Worm (Caenorhabditis elegans) whole organism, young adult: ENCODE results near the gene Y62H9A.7.

ENCODE experiments used
- B0261.1 ChIP-seq: sonication (generic microtip); optimal IDR thresholded peaks from 2 replicates; lab custom pipeline; 2016; ENCODE audit warnings: mild to moderate bottlenecking, missing genetic modification characterization, moderate library complexity, missing compliant biosample characterization
- C06A6.2 ChIP-seq: fragments of 200-800 bp; sonication (Bioruptor generic); conservative IDR thresholded peaks from 2 replicates; pipeline ENCODE4 v1.3.6; 2022; ENCODE audit warnings: missing genetic modification characterization, missing compliant biosample characterization
- F23B12.7 ChIP-seq: sonication (generic microtip); optimal IDR thresholded peaks from 2 replicates; lab custom pipeline; 2017; ENCODE audit warnings: missing genetic modification characterization, mild to moderate bottlenecking, missing compliant biosample characterization, antibody characterized with exemption, moderate library complexity; ENCODE audit not compliant: insufficient read depth
- F33H1.4 ChIP-seq: fragments of 200-800 bp; sonication (Bioruptor generic); IDR thresholded peaks from 2 replicates; pipeline ENCODE4 v1.3.6; 2022; ENCODE audit warnings: missing genetic modification reagents, missing genetic modification characterization, missing compliant biosample characterization
- F37B4.10 ChIP-seq: fragments of 200-800 bp; sonication (Bioruptor generic); IDR thresholded peaks from 2 replicates; pipeline ENCODE4 v1.3.6; 2022; ENCODE audit warnings: missing genetic modification characterization, missing compliant biosample characterization
- F49E8.2 ChIP-seq: sonication (generic microtip); optimal IDR thresholded peaks from 3 replicates; lab custom pipeline; 2017; ENCODE audit warnings: missing genetic modification characterization, mild to moderate bottlenecking, missing compliant biosample characterization, antibody characterized with exemption, moderate library complexity; ENCODE audit not compliant: insufficient read depth
- F57C9.4 ChIP-seq: sonication (generic microtip); optimal IDR thresholded peaks from 2 replicates; lab custom pipeline; 2017; ENCODE audit warnings: mild to moderate bottlenecking, missing genetic modification characterization, missing compliant biosample characterization
- K12H6.12 ChIP-seq: fragments of 200-800 bp; sonication (Bioruptor generic); optimal IDR thresholded peaks from 2 replicates; lab custom pipeline; 2018; ENCODE audit warnings: mild to moderate bottlenecking, missing genetic modification characterization, missing compliant biosample characterization
- T07F8.4 ChIP-seq: sonication (generic microtip); optimal IDR thresholded peaks from 2 replicates; lab custom pipeline; 2016; ENCODE audit warnings: mild to moderate bottlenecking, missing genetic modification characterization, moderate library complexity, missing compliant biosample characterization
- T26A5.8 ChIP-seq: sonication (generic microtip); optimal IDR thresholded peaks from 2 replicates; lab custom pipeline; 2016; ENCODE audit warnings: missing genetic modification characterization, missing compliant biosample characterization
- Y56A3A.18 ChIP-seq: fragments of 200-800 bp; sonication (Bioruptor generic); IDR thresholded peaks from 2 replicates; pipeline ENCODE4 v1.3.6; 2022; ENCODE audit warnings: missing genetic modification reagents, missing genetic modification characterization, missing compliant biosample characterization
- Y95B8A.8 ChIP-seq: fragments of 200-800 bp; sonication (Bioruptor generic); IDR thresholded peaks from 2 replicates; pipeline ENCODE4 v1.3.6; 2022; ENCODE audit warnings: missing genetic modification reagents, missing genetic modification characterization, missing compliant biosample characterization
- ama-1 ChIP-seq, 3 experiments: fragments of 150-350 bp in 1 of 3; sonication (generic microtip) in 2 of 3; optimal IDR thresholded peaks; 2 replicates each; lab custom pipeline; 2014 to 2018; ENCODE audit warnings: missing biosample characterization in 2 of 3, missing genetic modification characterization in 2 of 3, missing genetic modification reagents in 2 of 3
- attf-3 ChIP-seq: fragments of 200-800 bp; sonication (Bioruptor generic); conservative IDR thresholded peaks from 2 replicates; pipeline ENCODE4 v1.3.6; 2022; ENCODE audit warnings: missing genetic modification reagents, missing genetic modification characterization, missing compliant biosample characterization
- bed-2 ChIP-seq: fragments of 200-800 bp; sonication (Bioruptor generic); IDR thresholded peaks from 2 replicates; pipeline ENCODE4 v1.3.6; 2022; ENCODE audit warnings: missing genetic modification reagents, missing genetic modification characterization, missing compliant biosample characterization
- ccch-3 ChIP-seq: fragments of 200-800 bp; sonication (Bioruptor generic); optimal IDR thresholded peaks from 2 replicates; lab custom pipeline; 2018; ENCODE audit warnings: mild to moderate bottlenecking, missing genetic modification characterization, missing compliant biosample characterization
- cebp-1 ChIP-seq, 2 experiments: fragments of 200-800 bp in 1 of 2; sonication (Bioruptor generic) in 1 of 2; sonication (generic microtip) in 1 of 2; IDR thresholded peaks in 1 of 2; optimal IDR thresholded peaks in 1 of 2; 2 replicates each; pipeline versions ENCODE4 v1.3.6 to Lab custom; 2017 to 2022; ENCODE audit warnings: missing compliant biosample characterization in 2 of 2, missing genetic modification characterization in 2 of 2, mild to moderate bottlenecking in 1 of 2, missing genetic modification reagents in 1 of 2, moderate library complexity in 1 of 2
- ceh-79 ChIP-seq: sonication (generic microtip); optimal IDR thresholded peaks from 2 replicates; lab custom pipeline; 2017; ENCODE audit warnings: mild to moderate bottlenecking, missing genetic modification characterization, missing compliant biosample characterization
- chd-7 ChIP-seq: sonication (generic microtip); optimal IDR thresholded peaks from 2 replicates; lab custom pipeline; 2016; ENCODE audit warnings: mild to moderate bottlenecking, missing genetic modification characterization, moderate library complexity, missing compliant biosample characterization
- die-1 ChIP-seq: sonication (generic microtip); optimal IDR thresholded peaks from 2 replicates; lab custom pipeline; 2016; ENCODE audit warnings: missing genotype, mild to moderate bottlenecking, missing genetic modification characterization, missing compliant biosample characterization
- dox-1 ChIP-seq: fragments of 200-800 bp; sonication (Bioruptor generic); IDR thresholded peaks from 2 replicates; pipeline ENCODE4 v1.3.6; 2022; ENCODE audit warnings: missing genetic modification reagents, missing genetic modification characterization, missing compliant biosample characterization
- efl-1 ChIP-seq: fragments of 150-350 bp; optimal IDR thresholded peaks from 2 replicates; lab custom pipeline; 2014; ENCODE audit warnings: missing biosample characterization, missing genetic modification reagents, missing genetic modification characterization
- egl-44 ChIP-seq: fragments of 200-800 bp; sonication (Bioruptor generic); IDR thresholded peaks from 2 replicates; pipeline ENCODE4 v1.3.6; 2022; ENCODE audit warnings: missing genetic modification reagents, missing genetic modification characterization, missing compliant biosample characterization
- egrh-3 ChIP-seq: fragments of 200-800 bp; sonication (Bioruptor generic); IDR thresholded peaks from 2 replicates; pipeline ENCODE4 v1.3.6; 2022; ENCODE audit warnings: missing genetic modification reagents, missing genetic modification characterization, missing compliant biosample characterization
- ekl-4 ChIP-seq: fragments of 200-800 bp; sonication (Bioruptor generic); IDR thresholded peaks from 2 replicates; pipeline ENCODE4 v1.3.6; 2022; ENCODE audit warnings: missing genetic modification reagents, missing genetic modification characterization, missing compliant biosample characterization
- him-1 ChIP-seq: sonication (generic microtip); optimal IDR thresholded peaks from 2 replicates; lab custom pipeline; 2016; ENCODE audit warnings: missing genotype, missing genetic modification reagents, missing genetic modification characterization, missing compliant biosample characterization
- hmg-1.2 ChIP-seq: fragments of 200-800 bp; sonication (Bioruptor generic); IDR thresholded peaks from 2 replicates; pipeline ENCODE4 v1.3.6; 2022; ENCODE audit warnings: missing genetic modification reagents, missing genetic modification characterization, missing compliant biosample characterization
- let-526 ChIP-seq: fragments of 200-800 bp; sonication (Bioruptor generic); IDR thresholded peaks from 2 replicates; pipeline ENCODE4 v1.3.6; 2022; ENCODE audit warnings: missing genetic modification reagents, missing genetic modification characterization, missing compliant biosample characterization
- lin-40 ChIP-seq: sonication (generic microtip); optimal IDR thresholded peaks from 2 replicates; lab custom pipeline; 2016; ENCODE audit warnings: missing genetic modification characterization, mild to moderate bottlenecking, missing compliant biosample characterization, missing genotype, missing genetic modification reagents
- lsl-1 ChIP-seq: fragments of 200-800 bp; sonication (Bioruptor generic); optimal IDR thresholded peaks from 2 replicates; lab custom pipeline; 2018; ENCODE audit warnings: mild to moderate bottlenecking, missing genetic modification characterization, moderate library complexity, missing compliant biosample characterization
- madf-10 ChIP-seq: sonication (generic microtip); optimal IDR thresholded peaks from 2 replicates; lab custom pipeline; 2016; ENCODE audit warnings: mild to moderate bottlenecking, missing genetic modification characterization, missing compliant biosample characterization
- madf-3 ChIP-seq: fragments of 200-800 bp; sonication (Bioruptor generic); IDR thresholded peaks from 2 replicates; pipeline ENCODE4 v1.3.6; 2022; ENCODE audit warnings: missing genetic modification reagents, missing genetic modification characterization, missing compliant biosample characterization
- madf-6 ChIP-seq: fragments of 200-800 bp; sonication (Bioruptor generic); IDR thresholded peaks from 2 replicates; pipeline ENCODE4 v1.3.6; 2022; ENCODE audit warnings: missing genetic modification reagents, missing genetic modification characterization, missing compliant biosample characterization
- madf-8 ChIP-seq: fragments of 200-800 bp; sonication (Bioruptor generic); conservative IDR thresholded peaks from 2 replicates; pipeline ENCODE4 v1.3.6; 2022; ENCODE audit warnings: missing genetic modification reagents, missing genetic modification characterization, missing compliant biosample characterization
- mxl-1 ChIP-seq: sonication (generic microtip); optimal IDR thresholded peaks from 2 replicates; lab custom pipeline; 2016; ENCODE audit warnings: missing genetic modification characterization, missing compliant biosample characterization
- nhr-179 ChIP-seq: sonication (generic microtip); optimal IDR thresholded peaks from 2 replicates; lab custom pipeline; 2016; ENCODE audit warnings: mild to moderate bottlenecking, missing genetic modification characterization, missing compliant biosample characterization
- nhr-80 ChIP-seq: sonication (generic microtip); optimal IDR thresholded peaks from 2 replicates; lab custom pipeline; 2016; ENCODE audit warnings: missing genetic modification characterization, missing compliant biosample characterization
- nhr-90 ChIP-seq: sonication (generic microtip); optimal IDR thresholded peaks from 2 replicates; lab custom pipeline; 2016; ENCODE audit warnings: missing genotype, mild to moderate bottlenecking, missing genetic modification characterization, missing compliant biosample characterization
- rcor-1 ChIP-seq: fragments of 200-800 bp; sonication (Bioruptor generic); IDR thresholded peaks from 2 replicates; pipeline ENCODE4 v1.3.6; 2022; ENCODE audit warnings: missing genetic modification reagents, missing genetic modification characterization, missing compliant biosample characterization
- rec-8 ChIP-seq, 2 experiments: sonication (generic microtip); optimal IDR thresholded peaks; 2 replicates each; lab custom pipeline; 2016; ENCODE audit warnings: mild to moderate bottlenecking in 2 of 2, missing genetic modification characterization in 2 of 2, missing genetic modification reagents in 2 of 2, missing genotype in 2 of 2, missing biosample characterization in 1 of 2, missing compliant biosample characterization in 1 of 2, moderate library complexity in 1 of 2
- repo-1 ChIP-seq: sonication (generic microtip); optimal IDR thresholded peaks from 2 replicates; lab custom pipeline; 2017; ENCODE audit warnings: mild to moderate bottlenecking, missing genetic modification characterization, missing compliant biosample characterization
- snpc-4 ChIP-seq, 5 experiments: fragments of 150-350 bp in 1 of 5; sonication (generic microtip) in 4 of 5; optimal IDR thresholded peaks; 2 replicates each; lab custom pipeline; 2014 to 2018; ENCODE audit warnings: missing genetic modification characterization in 5 of 5, missing biosample characterization in 3 of 5, antibody characterized with exemption in 2 of 5, mild to moderate bottlenecking in 2 of 5, missing compliant biosample characterization in 2 of 5, missing genotype in 2 of 5, moderate library complexity in 2 of 5, missing genetic modification reagents in 1 of 5
- tbp1 ChIP-seq: fragments of 200-800 bp; sonication (Bioruptor generic); optimal IDR thresholded peaks from 2 replicates; lab custom pipeline; 2018; ENCODE audit warnings: mild to moderate bottlenecking, missing genetic modification characterization, missing compliant biosample characterization
- tlf-1 ChIP-seq: fragments of 200-800 bp; sonication (Bioruptor generic); optimal IDR thresholded peaks from 2 replicates; lab custom pipeline; 2018; ENCODE audit warnings: mild to moderate bottlenecking, missing genetic modification characterization, missing compliant biosample characterization
- unc-130 ChIP-seq: sonication (generic microtip); optimal IDR thresholded peaks from 2 replicates; lab custom pipeline; 2016; ENCODE audit warnings: missing genetic modification reagents, missing genetic modification characterization, missing compliant biosample characterization
- ztf-18 ChIP-seq: sonication (generic microtip); optimal IDR thresholded peaks from 2 replicates; lab custom pipeline; 2016; ENCODE audit warnings: missing genotype, mild to moderate bottlenecking, missing genetic modification characterization, missing compliant biosample characterization
- ztf-26 ChIP-seq: sonication (generic microtip); optimal IDR thresholded peaks from 2 replicates; lab custom pipeline; 2017; ENCODE audit warnings: missing genetic modification characterization, missing compliant biosample characterization

Y62H9A.7 gene

DNA sequence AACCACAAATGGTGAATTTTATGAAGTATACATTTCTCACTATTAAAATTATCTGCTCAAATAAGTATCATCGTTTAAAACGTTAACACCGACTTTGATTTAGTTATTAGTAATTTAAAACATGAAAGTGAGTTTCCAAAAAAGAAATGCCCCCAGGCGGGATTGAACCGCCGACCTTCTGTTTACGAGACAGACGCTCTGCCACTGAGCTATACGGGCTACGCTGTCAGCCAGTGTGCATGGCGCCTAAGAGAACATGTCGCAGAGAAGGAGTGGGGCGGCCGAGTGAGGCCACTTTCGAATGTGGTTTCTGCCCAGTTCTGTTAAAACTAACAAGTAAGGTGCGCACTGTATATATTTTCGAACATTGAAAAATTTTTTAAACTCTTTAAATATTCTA is 49.5 kb upstream of the Y62H9A.7 start (continued):
- TF ChIP-seq tlf-1 (GFP tag; lab: Kevin White, UChicago) (no peak), madf-3 (GFP tag; lab: Robert Waterston, UW) (no peak), repo-1 (tag; lab: Kevin White, UChicago) (peak; percentile 5), ztf-18 (peak; percentile 52), ekl-4 (GFP tag; lab: Robert Waterston, UW) (peak; percentile 63), madf-10 (tag; lab: Kevin White, UChicago) (peak; percentile 77), T26A5.8 (peak; percentile 49), F37B4.10 (GFP tag; lab: Robert Waterston, UW) (no peak), tbp1 (GFP tag; lab: Kevin White, UChicago) (peak; percentile 96), bed-2 (GFP tag; lab: Robert Waterston, UW) (no peak), F57C9.4 (no peak), F49E8.2 (no peak), egl-44 (peak; percentile 82), ama-1 (optimal IDR thresholded peaks at IDR 0.05; lab: Kevin White, UChicago) (no peak), ama-1 (GFP tag; optimal IDR thresholded peaks at IDR 0.05; lab: Kevin White, UChicago) (peak in 1 of 2 experiments; percentile 25), snpc-4 (GFP tag; optimal IDR thresholded peaks at IDR 0.05; lab: Kevin White, UChicago) (peak; percentile 33), snpc-4 (tag; optimal IDR thresholded peaks at IDR 0.05; lab: Kevin White, UChicago) (peak in 3 of 4 experiments; percentile 20 to 75 (median 61)), lin-40 (peak; percentile 83), egrh-3 (GFP tag; lab: Robert Waterston, UW) (peak; percentile 59; the same call in 1 of the 2 replicates), nhr-80 (tag; lab: Kevin White, UChicago) (peak; percentile 3), dox-1 (GFP tag; lab: Robert Waterston, UW) (peak; percentile 81; the same call in 1 of the 2 replicates), ztf-26 (tag; lab: Kevin White, UChicago) (peak; percentile 71), nhr-179 (tag; lab: Kevin White, UChicago) (peak; percentile 39), madf-8 (GFP tag; lab: Robert Waterston, UW) (no peak), T07F8.4 (tag; lab: Kevin White, UChicago) (peak; percentile 25), die-1 (tag; lab: Kevin White, UChicago) (peak; percentile 84), F33H1.4 (no peak), him-1 (tag; lab: Kevin White, UChicago) (peak; percentile 91), lsl-1 (peak; percentile 4), attf-3 (GFP tag; lab: Robert Waterston, UW) (0 out of 2 replicates have a peak, but pooled peaks have one; percentile 16), Y95B8A.8 (GFP tag; lab: Robert Waterston, UW) (no peak), rec-8 (tag; optimal IDR thresholded peaks at IDR 0.05; lab: Kevin White, UChicago) (peak; percentile 78 to 80), let-526 (GFP tag; lab: Robert Waterston, UW) (0 out of 2 replicates have a peak, but pooled peaks have one; percentile 35), C06A6.2 (GFP tag; lab: Robert Waterston, UW) (no peak), mxl-1 (tag; lab: Kevin White, UChicago) (peak; percentile 31), efl-1 (GFP tag; lab: Kevin White, UChicago) (no peak), nhr-90 (tag; lab: Kevin White, UChicago) (peak; percentile 61), cebp-1 (GFP tag; IDR thresholded peaks at IDR 0.05; lab: Robert Waterston, UW) (0 out of 2 replicates have a peak, but pooled peaks have one; percentile 25), cebp-1 (tag; optimal IDR thresholded peaks at IDR 0.05; lab: Kevin White, UChicago) (peak; percentile 73), Y56A3A.18 (peak; percentile 76; the same call in 1 of the 2 replicates), rcor-1 (GFP tag; lab: Robert Waterston, UW) (peak; percentile 81), ceh-79 (tag; lab: Kevin White, UChicago) (no peak), F23B12.7 (tag; lab: Kevin White, UChicago) (peak; percentile 45), ccch-3 (GFP tag; lab: Kevin White, UChicago) (no peak), B0261.1 (tag; lab: Kevin White, UChicago) (peak; percentile 90), chd-7 (peak; percentile 37), K12H6.12 (peak; percentile 19), hmg-1.2 (GFP tag; lab: Robert Waterston, UW) (peak; percentile 82), unc-130 (peak; percentile 32), madf-6 (GFP tag; lab: Robert Waterston, UW) (peak; percentile 61)
